Worm (Caenorhabditis elegans) whole organism, early embryonic: Measurements from ENCODE around the gene Y61B8A.6.

Experiments used
- B0310.2 ChIP-seq: sonication (generic microtip); optimal IDR thresholded peaks from 2 replicates; lab custom pipeline; 2016; ENCODE audit warnings: mild to moderate bottlenecking, missing genetic modification characterization, missing compliant biosample characterization
- F13C5.2 ChIP-seq: sonication (generic microtip); optimal IDR thresholded peaks from 2 replicates; lab custom pipeline; 2017; ENCODE audit warnings: mild to moderate bottlenecking, missing genetic modification characterization, inconsistent platforms, missing compliant biosample characterization
- aly-1 ChIP-seq: sonication (generic microtip); optimal IDR thresholded peaks from 2 replicates; lab custom pipeline; 2016; ENCODE audit warnings: missing genetic modification characterization, missing compliant biosample characterization
- ama-1 ChIP-seq: fragments of 150-350 bp; optimal IDR thresholded peaks from 2 replicates; lab custom pipeline; 2014
- ceh-13 ChIP-seq: fragments of 200-800 bp; sonication (Bioruptor generic); optimal IDR thresholded peaks from 2 replicates; lab custom pipeline; 2018; ENCODE audit warnings: mild to moderate bottlenecking, missing genetic modification characterization, missing compliant biosample characterization
- ceh-36 ChIP-seq: sonication (generic microtip); optimal IDR thresholded peaks from 2 replicates; lab custom pipeline; 2016; ENCODE audit warnings: missing genetic modification characterization, inconsistent platforms, missing compliant biosample characterization
- ets-7 ChIP-seq: sonication (generic microtip); optimal IDR thresholded peaks from 2 replicates; lab custom pipeline; 2016; ENCODE audit warnings: missing genotype, missing genetic modification characterization, missing compliant biosample characterization
- flt-1 ChIP-seq: fragments of 200-800 bp; sonication (Bioruptor generic); IDR thresholded peaks from 2 replicates; pipeline ENCODE4 v1.3.6; 2022; ENCODE audit warnings: missing genetic modification characterization, missing compliant biosample characterization
- hmbx-1 ChIP-seq: sonication (generic microtip); optimal IDR thresholded peaks from 2 replicates; lab custom pipeline; 2016; ENCODE audit warnings: mild to moderate bottlenecking, missing genetic modification characterization, missing compliant biosample characterization
- hmg-4 ChIP-seq: fragments of 200-800 bp; sonication (Bioruptor generic); optimal IDR thresholded peaks from 2 replicates; lab custom pipeline; 2018; ENCODE audit warnings: mild to moderate bottlenecking, missing genetic modification characterization, missing compliant biosample characterization
- hnd-1 ChIP-seq: sonication (generic microtip); optimal IDR thresholded peaks from 2 replicates; lab custom pipeline; 2016; ENCODE audit warnings: missing genetic modification characterization, missing compliant biosample characterization
- pes-1 ChIP-seq: fragments of 200-800 bp; sonication (Bioruptor generic); IDR thresholded peaks from 2 replicates; pipeline ENCODE4 v1.3.6; 2022; ENCODE audit warnings: missing genetic modification reagents, missing genetic modification characterization, missing compliant biosample characterization
- scrt-1 ChIP-seq: fragments of 200-800 bp; sonication (Bioruptor generic); IDR thresholded peaks from 2 replicates; pipeline ENCODE4 v1.3.6; 2022; ENCODE audit warnings: missing genetic modification characterization, missing compliant biosample characterization
- sea-1 ChIP-seq: fragments of 200-800 bp; sonication (Bioruptor generic); conservative IDR thresholded peaks from 2 replicates; pipeline ENCODE4 v1.3.6; 2022; ENCODE audit warnings: missing genetic modification characterization, missing compliant biosample characterization
- tbx-11 ChIP-seq: fragments of 200-800 bp; sonication (Bioruptor generic); IDR thresholded peaks from 2 replicates; pipeline ENCODE4 v1.3.6; 2022; ENCODE audit warnings: missing genetic modification characterization, missing compliant biosample characterization
- tbx-37 ChIP-seq: fragments of 200-800 bp; sonication (Bioruptor generic); conservative IDR thresholded peaks from 2 replicates; pipeline ENCODE4 v1.3.6; 2022; ENCODE audit warnings: missing genetic modification reagents, missing genetic modification characterization, missing compliant biosample characterization
- tra-4 ChIP-seq: sonication (generic microtip); optimal IDR thresholded peaks from 2 replicates; lab custom pipeline; 2017; ENCODE audit warnings: missing genetic modification characterization, missing compliant biosample characterization

The Y61B8A.6 gene

DNA sequence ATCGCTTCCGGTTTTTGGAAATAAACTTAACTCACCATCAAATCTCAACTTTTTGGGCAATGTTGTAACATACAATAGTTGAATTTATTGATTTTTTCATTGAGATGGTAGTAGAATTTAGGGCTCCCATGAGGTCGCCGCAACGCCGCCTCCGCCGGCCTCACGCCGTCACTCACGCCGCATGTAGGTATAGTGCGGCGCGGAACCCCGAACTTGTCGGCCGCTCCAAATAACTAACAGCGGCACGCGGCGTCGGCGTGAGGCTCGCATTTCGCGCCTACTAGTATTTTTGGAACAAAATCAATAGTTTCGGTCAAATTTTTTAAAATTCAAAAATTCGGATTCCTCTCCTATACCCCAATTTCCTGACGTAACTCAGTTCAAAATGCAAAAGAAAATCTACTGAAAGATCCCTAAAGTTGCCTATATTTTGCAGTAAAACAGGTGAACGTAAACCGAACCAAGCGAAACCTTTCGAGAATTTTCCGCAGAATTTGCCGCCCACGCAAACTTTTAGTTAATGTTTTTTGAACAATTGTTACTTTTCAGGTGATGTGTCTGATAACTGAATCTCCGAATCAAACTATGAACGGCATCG is at the start of gene Y61B8A.6:
Gene Y61B8A.6, plus strand, starts transcription at position 548 of the 598 bp plus-strand sequence.
- TF ChIP-seq hmg-4 (GFP tag; lab: Kevin White, UChicago) = no peak
- no peak for TF ChIP-seq F13C5.2 (tag; lab: Kevin White, UChicago)
- TF ChIP-seq ceh-13 = no peak
- no peak for TF ChIP-seq tbx-11 (GFP tag; lab: Robert Waterston, UW)
- TF ChIP-seq sea-1 (GFP tag; lab: Robert Waterston, UW) = no peak
- TF ChIP-seq flt-1 (GFP tag; lab: Robert Waterston, UW) = no peak
- TF ChIP-seq ets-7 (tag; lab: Kevin White, UChicago) = no peak
- no peak for TF ChIP-seq pes-1 (GFP tag; lab: Robert Waterston, UW)
- no peak for TF ChIP-seq ama-1 (lab: Kevin White, UChicago)
- no peak for TF ChIP-seq tra-4
- TF ChIP-seq hnd-1 = no peak

DNA sequence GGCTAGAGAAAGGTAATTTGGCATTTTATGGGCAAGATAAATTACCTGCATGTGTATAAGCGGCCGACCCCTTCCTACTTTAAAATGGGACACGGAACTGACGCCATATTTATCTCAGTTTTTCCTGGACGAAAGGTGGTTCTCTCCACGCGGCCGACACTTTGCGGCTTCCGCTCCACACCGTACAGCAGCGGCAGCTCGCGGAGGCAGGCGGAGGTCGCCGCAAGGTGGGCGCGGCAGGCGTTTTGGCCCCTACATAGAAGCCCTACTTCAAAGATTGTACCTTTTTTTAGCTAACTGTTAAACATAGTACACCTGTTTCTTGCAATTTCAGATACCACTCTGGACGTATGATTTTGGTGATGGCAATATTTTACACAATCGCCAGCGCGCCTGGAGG is 45.2 kb upstream of the Y61B8A.6 start:
- no peak for TF ChIP-seq sea-1 (GFP tag; lab: Robert Waterston, UW)
- TF ChIP-seq flt-1 (GFP tag; lab: Robert Waterston, UW) = no peak
- no peak for TF ChIP-seq hmbx-1
- no peak for TF ChIP-seq tra-4
- TF ChIP-seq F13C5.2 (tag; lab: Kevin White, UChicago) = no peak
- no peak for TF ChIP-seq ets-7 (tag; lab: Kevin White, UChicago)
- no peak for TF ChIP-seq tbx-11 (GFP tag; lab: Robert Waterston, UW)
- no peak for TF ChIP-seq ceh-36 (tag; lab: Kevin White, UChicago)
- no peak for TF ChIP-seq hmg-4 (GFP tag; lab: Kevin White, UChicago)
- no peak for TF ChIP-seq pes-1 (GFP tag; lab: Robert Waterston, UW)

DNA sequence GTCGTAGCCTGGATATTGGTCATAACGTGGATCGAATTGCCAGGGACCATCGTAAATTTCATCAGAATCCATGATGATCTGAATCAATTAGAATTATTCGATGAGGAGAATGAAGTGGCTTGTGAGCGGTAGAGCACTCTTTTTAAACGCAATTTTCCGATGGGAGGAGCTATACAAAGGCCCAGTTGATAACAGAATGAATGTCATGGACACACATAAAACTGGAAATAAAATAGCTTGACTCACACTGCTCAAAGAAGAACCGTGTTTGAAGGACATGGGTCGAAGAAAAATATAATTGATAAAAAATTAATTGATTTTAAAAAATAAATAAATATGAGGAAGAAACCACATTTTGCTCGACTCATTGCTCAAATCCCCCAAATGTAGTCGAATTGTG is 43.7 kb upstream of the Y61B8A.6 start, which contains the start of gene Y68A4A.13:
Gene Y68A4A.13, minus strand, starts transcription at position 101 of the 400 bp plus-strand sequence.
- TF ChIP-seq ets-7 (tag; lab: Kevin White, UChicago) (no peak), hnd-1 (no peak), ceh-13 (no peak), hmg-4 (GFP tag; lab: Kevin White, UChicago) (no peak)

DNA sequence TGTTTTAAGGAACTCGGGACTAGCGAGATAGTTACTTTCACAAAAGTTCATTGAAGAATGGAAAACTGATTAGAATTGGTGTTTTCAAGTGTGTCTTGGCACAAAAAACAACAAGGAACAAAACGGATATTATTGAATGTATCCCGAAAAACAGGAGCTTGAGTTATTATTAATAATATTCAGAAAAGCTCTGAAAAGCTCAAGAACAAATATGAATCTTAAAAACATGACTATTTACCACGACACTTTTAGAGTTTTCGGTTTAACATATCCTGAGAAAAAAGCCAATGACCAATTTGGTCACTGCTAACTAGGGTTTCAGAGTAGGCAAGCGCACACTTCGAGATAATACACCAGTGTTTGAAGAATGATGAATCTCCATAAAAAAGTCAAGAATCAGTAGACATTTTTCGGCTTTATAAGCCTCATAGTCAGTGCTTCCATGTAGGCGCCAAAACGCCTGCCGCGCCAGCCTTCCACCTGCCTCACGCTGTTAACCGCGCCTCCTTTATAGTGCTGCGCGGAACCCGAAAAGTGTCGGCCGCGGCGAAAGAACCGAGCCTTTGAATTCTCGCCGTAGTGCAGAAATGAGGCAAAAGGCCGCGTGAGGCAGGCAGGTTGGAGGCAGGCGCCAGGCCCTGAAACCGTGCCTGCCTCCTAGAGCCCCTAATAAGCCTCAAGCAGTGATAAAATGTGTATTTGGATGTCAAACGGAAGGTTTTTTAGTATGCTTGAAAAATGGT is 39.6 kb upstream of the Y61B8A.6 start, which contains the start of gene srh-236:
Gene srh-236, minus strand, starts transcription at position 51 of the 743 bp plus-strand sequence.
- TF ChIP-seq tra-4 = no peak
- TF ChIP-seq scrt-1 = no peak
- no peak for TF ChIP-seq ceh-36 (tag; lab: Kevin White, UChicago)
- no peak for TF ChIP-seq hmbx-1
- TF ChIP-seq tbx-37 (GFP tag; lab: Robert Waterston, UW) = no peak
- TF ChIP-seq ceh-13 = no peak
- TF ChIP-seq tbx-11 (GFP tag; lab: Robert Waterston, UW) = no peak
- no peak for TF ChIP-seq ama-1 (lab: Kevin White, UChicago)
- TF ChIP-seq hnd-1 = no peak
- TF ChIP-seq ets-7 (tag; lab: Kevin White, UChicago) = no peak
- no peak for TF ChIP-seq pes-1 (GFP tag; lab: Robert Waterston, UW)
- TF ChIP-seq sea-1 (GFP tag; lab: Robert Waterston, UW) = no peak
- TF ChIP-seq B0310.2 = no peak
- no peak for TF ChIP-seq aly-1 (tag; lab: Kevin White, UChicago)
- no peak for TF ChIP-seq hmg-4 (GFP tag; lab: Kevin White, UChicago)
- TF ChIP-seq F13C5.2 (tag; lab: Kevin White, UChicago) = no peak

DNA sequence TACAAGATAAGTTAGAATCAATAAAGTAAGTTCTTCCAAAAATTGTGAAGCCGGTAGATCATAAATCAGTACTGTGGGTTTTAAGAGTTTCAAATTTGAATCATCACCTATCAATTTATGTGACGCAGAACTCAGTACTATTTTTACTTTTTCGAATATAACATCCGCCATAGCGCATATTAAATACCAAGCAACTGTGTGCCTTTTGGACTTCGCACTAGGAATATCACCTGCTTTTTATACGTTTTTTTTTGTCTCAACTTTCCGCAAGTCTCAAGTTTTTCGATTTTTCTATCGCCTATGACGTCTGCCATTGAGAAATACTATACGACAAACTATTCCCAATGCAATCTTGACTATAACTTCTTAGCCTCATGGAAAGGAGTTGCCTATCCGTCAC is 39.0 kb upstream of the Y61B8A.6 start, which contains the start of gene srh-113:
Gene srh-113, plus strand, starts transcription at position 301 of the 400 bp plus-strand sequence.
- no peak for TF ChIP-seq hmbx-1
- TF ChIP-seq ceh-36 (tag; lab: Kevin White, UChicago) = no peak
- no peak for TF ChIP-seq tbx-37 (GFP tag; lab: Robert Waterston, UW)
- TF ChIP-seq F13C5.2 (tag; lab: Kevin White, UChicago) = no peak
- TF ChIP-seq hnd-1 = no peak
- TF ChIP-seq ceh-13 = no peak
- TF ChIP-seq tbx-11 (GFP tag; lab: Robert Waterston, UW) = no peak

DNA sequence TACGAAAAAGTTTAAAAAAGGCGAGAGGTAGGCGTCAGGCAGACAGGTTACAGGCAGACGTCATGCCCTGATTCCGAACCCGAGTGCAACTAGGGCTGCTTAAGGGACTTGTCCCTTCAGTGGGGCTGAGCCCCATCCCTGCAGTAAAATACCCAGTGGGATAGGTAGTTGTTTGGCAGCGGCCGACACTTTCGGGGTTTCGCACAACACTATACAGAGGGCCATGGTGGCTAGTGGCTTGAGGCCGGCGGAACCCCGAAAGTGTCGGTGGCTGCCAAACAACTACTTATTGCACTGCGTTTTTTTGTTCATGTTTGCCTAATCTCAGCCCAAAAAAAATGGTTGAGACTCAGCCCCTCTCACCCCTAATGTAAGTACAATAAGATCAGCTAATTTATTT is 36.1 kb upstream of the Y61B8A.6 start:
- no peak for TF ChIP-seq scrt-1
- TF ChIP-seq sea-1 (GFP tag; lab: Robert Waterston, UW) = no peak
- TF ChIP-seq hnd-1 = no peak
- TF ChIP-seq F13C5.2 (tag; lab: Kevin White, UChicago) = no peak

DNA sequence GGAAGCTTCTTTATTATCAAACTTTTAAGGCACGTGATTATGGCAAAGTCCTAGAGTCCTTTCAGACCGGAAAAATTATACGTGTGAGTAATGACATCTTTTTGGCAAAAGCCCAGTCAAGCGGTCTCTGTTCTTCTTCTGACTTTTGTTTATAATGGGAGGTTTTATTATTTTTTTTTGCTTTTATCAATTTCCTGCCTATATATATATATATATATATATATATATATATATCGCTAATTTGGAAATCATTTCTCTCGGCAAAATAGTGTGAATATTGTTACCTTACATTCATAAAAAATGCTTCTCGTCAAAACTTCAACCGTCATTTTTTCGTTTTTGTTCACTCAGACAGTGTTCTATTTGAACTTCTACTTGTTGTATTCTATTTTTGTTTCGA is 34.0 kb upstream of the Y61B8A.6 start, which contains the start of gene srbc-62:
Gene srbc-62, plus strand, starts transcription at position 301 of the 400 bp plus-strand sequence.
- TF ChIP-seq ets-7 (tag; lab: Kevin White, UChicago) = no peak
- TF ChIP-seq B0310.2 = no peak
- no peak for TF ChIP-seq ama-1 (lab: Kevin White, UChicago)
- TF ChIP-seq pes-1 (GFP tag; lab: Robert Waterston, UW) = no peak
- TF ChIP-seq tbx-37 (GFP tag; lab: Robert Waterston, UW) = no peak
- TF ChIP-seq hmg-4 (GFP tag; lab: Kevin White, UChicago) = no peak
- no peak for TF ChIP-seq aly-1 (tag; lab: Kevin White, UChicago)
- TF ChIP-seq scrt-1 = no peak
- TF ChIP-seq F13C5.2 (tag; lab: Kevin White, UChicago) = no peak
- TF ChIP-seq ceh-13 = no peak
- no peak for TF ChIP-seq sea-1 (GFP tag; lab: Robert Waterston, UW)
- TF ChIP-seq tbx-11 (GFP tag; lab: Robert Waterston, UW) = no peak
- no peak for TF ChIP-seq tra-4
- no peak for TF ChIP-seq hmbx-1
- no peak for TF ChIP-seq hnd-1
- TF ChIP-seq flt-1 (GFP tag; lab: Robert Waterston, UW) = no peak
- no peak for TF ChIP-seq ceh-36 (tag; lab: Kevin White, UChicago)
